Fruit fly (Drosophila melanogaster) ovary, adult (tissue): ENCODE data around the gene dpp.

Experiments used
- CG17801 ChIP-seq: fragments of 200-800 bp; optimal IDR thresholded peaks from 2 replicates; lab custom pipeline; 2019; ENCODE audit warnings: missing biosample characterization, mild to moderate bottlenecking, missing genetic modification characterization, moderate library complexity; ENCODE audit not compliant: partially characterized antibody

Gene dpp

dm6 chr2L:2428209-2428488 lies at the start of gene dpp:
Gene dpp (plus strand): TSS chr2L:2428372.
- no peak for TF ChIP-seq CG17801 (GFP tag; lab: Kevin White, UChicago)

- peak; percentile 86 for TF ChIP-seq CG17801 (GFP tag; lab: Kevin White, UChicago)
These were observed 47.4 kb upstream of the dpp start, which contains the start of gene Eogt for dm6 chr2L:2380805-2381204. Gene Eogt (plus strand): TSS chr2L:2381097.

DNA sequence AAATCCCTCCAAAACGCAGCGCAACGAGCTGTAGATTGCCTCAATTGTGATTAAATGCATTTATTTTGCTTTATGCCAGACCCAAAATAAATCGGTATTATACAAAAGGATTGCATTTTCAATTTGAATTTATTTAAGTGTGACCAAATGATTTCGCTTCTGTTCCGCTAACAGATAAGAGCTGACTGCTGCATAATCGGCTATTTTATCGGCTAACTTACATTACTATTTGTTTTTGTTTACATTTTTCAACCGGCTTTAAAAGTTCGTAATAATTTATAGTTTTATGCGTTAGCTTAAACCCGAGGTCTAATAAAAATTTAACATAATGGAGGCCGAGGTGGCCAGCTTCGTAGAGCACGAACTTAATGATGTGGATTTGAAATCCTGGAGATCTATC lies 45.2 kb upstream of the dpp start, which contains the start of gene PIG-Wa:
Gene PIG-Wa (plus strand): TSS at position 232 of the 400 bp plus-strand sequence.
- no peak for TF ChIP-seq CG17801 (GFP tag; lab: Kevin White, UChicago)

DNA sequence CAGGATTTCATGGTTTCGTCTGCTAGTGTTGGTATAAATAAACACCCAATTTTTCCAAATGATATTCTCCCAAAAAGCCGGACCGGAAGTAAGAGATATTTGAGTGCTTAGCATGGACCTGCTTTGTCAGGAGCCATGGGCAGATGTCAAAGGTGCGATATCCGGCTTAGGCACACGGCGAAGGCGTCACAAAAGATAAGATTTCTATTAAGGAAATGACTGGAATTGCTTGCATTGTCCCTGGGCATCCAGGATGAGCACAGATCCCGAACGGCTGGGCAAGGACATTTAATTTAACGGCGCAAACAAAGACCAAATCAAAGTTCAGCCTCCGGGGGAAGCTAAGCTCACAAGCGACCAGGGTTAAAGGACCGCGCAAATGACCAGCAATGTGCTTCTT lies 42.5 kb upstream of the dpp start, which contains the start of gene CG3557:
Gene CG3557 (minus strand): TSS at position 101 of the 400 bp plus-strand sequence.
- TF ChIP-seq CG17801 (GFP tag; lab: Kevin White, UChicago) = no peak

DNA sequence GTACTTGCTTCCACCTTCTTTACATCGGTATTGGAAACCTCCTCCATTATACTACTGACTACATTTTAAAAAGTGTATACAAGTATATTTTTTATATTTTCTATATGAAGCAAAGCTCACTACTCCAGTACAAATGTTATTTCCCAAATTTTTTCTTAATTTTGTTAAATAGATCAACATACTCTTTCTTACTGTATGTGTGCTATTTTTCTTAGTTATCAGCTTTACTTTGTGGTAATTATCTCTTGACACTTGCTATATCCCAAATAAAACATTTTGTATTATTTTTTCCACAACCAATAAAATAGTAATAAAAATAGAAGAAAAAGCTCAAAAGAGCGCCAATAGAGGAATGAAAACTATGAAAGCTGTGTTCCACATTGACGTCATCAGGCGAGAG lies 37.6 kb upstream of the dpp start, which contains the start of gene CG43750:
Gene CG43750 (minus strand): TSS at position 101 of the 400 bp plus-strand sequence.
- TF ChIP-seq CG17801 (GFP tag; lab: Kevin White, UChicago) = no peak

dm6 chr2L:2391321-2391720 lies 36.9 kb upstream of the dpp start, which contains the start of gene CG46448:
Gene CG46448 (plus strand): TSS chr2L:2391660.
- TF ChIP-seq CG17801 (GFP tag; lab: Kevin White, UChicago) = no peak

DNA sequence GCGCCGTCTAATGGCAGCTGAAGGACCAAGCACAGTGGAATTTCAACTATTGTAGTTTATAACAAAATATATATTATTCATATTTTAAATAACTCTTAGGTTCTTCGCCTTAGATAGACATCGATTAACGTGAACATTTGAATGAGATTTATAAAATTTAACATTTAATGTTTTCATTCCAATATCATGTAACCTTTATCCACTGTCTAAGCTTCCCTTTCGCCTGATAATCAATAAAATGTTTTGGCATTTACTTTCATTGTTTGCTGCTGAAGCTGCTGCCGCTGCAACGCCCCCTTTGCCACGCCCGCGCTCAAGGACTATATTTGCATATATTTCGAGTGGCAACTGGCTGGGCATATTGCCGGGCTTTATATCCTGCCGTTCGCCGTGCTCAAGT lies 33.3 kb upstream of the dpp start:
- no peak for TF ChIP-seq CG17801 (GFP tag; lab: Kevin White, UChicago)

DNA sequence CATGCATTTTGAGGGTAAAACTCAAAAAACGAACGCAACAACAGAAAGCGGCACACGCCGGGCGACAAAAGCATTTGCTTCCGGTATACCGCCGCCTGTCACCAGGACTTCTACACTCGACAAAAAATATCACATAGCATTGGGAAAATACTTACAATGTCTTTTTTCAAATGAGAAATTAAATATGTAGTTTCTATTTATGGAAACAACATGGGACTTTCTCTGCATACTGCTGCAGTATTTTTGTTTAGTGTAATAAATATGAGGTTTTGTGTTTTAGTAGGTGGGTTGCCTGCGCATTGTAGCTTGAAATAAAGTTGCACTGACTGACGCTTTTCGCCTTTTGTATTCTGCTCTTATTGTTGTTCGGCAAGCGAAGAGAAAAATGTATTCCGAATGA lies 31.1 kb upstream of the dpp start:
- TF ChIP-seq CG17801 (GFP tag; lab: Kevin White, UChicago) = no peak

- TF ChIP-seq CG17801 (GFP tag; lab: Kevin White, UChicago) = no peak
These were observed 29.7 kb upstream of the dpp start for dm6 chr2L:2398459-2398858.

- TF ChIP-seq CG17801 (GFP tag; lab: Kevin White, UChicago) = no peak
These were observed 28.3 kb upstream of the dpp start, which contains the start of gene VGlut for dm6 chr2L:2399897-2400296. Gene VGlut (plus strand): TSS chr2L:2400295.

dm6 chr2L:2402194-2402593 lies 26.0 kb upstream of the dpp start:
- TF ChIP-seq CG17801 (GFP tag; lab: Kevin White, UChicago) = no peak

dm6 chr2L:2404631-2405030 lies 23.5 kb upstream of the dpp start:
- TF ChIP-seq CG17801 (GFP tag; lab: Kevin White, UChicago) = no peak

dm6 chr2L:2413093-2413492 lies 15.1 kb upstream of the dpp start:
- no peak for TF ChIP-seq CG17801 (GFP tag; lab: Kevin White, UChicago)

dm6 chr2L:2415109-2415508 lies 13.1 kb upstream of the dpp start, which contains the start of gene CG18641:
Gene CG18641 (minus strand): TSS chr2L:2415322.
- TF ChIP-seq CG17801 (GFP tag; lab: Kevin White, UChicago) = no peak

dm6 chr2L:2416620-2417019 lies 11.6 kb upstream of the dpp start, which contains the start of gene CG31948:
Gene CG31948 (minus strand): TSS chr2L:2416720.
- no peak for TF ChIP-seq CG17801 (GFP tag; lab: Kevin White, UChicago)

DNA sequence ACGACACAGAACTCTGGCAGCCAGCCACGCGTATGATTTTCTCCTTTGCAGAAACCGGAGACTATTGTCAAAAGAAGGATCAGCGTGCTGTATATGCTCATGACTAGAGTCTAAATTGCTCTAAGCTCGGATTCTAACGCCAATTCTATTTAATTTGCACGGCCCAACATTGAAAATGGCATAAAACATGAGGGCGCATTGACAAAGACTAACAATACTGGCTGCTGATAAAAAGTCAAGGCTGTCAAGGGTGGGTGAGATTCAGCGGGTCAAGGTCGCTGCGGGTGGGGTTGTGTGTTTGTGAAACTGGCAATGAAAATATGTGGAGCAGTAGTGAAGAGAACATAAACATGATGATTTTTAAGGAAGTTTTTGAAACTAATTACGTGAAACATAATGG lies 10.3 kb upstream of the dpp start, which contains the start of gene CG34448:
Gene CG34448 (minus strand): TSS at position 101 of the 400 bp plus-strand sequence.
- no peak for TF ChIP-seq CG17801 (GFP tag; lab: Kevin White, UChicago)

DNA sequence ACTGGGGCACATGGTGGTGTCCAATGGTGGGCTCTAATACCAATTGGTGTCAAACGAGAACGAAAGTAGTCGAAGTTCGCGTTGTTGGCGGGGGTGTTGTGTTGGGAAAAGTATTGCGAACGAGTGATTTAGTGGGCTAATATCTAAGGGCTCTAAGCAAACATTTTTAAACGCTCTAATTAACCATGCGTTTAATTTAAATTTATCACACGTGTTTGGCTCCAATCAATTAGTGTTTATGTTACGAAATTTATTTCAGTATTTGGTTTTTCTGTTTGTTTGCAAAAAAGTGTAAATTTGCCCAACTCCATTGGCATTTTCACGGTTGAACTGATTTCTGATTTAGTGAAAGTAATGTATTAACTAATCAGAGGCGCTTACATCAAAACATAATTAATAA lies 8.3 kb upstream of the dpp start, which contains the start of gene CG34447:
Gene CG34447 (minus strand): TSS at position 101 of the 400 bp plus-strand sequence.
- TF ChIP-seq CG17801 (GFP tag; lab: Kevin White, UChicago) = no peak
